Worm (Caenorhabditis elegans) whole organism, L4 larva: ENCODE results near the gene best-7.
"Not testable (repeated sequence)": the region's sequence is repeated elsewhere in the genome, so short reads cannot be mapped to it uniquely, and the experiment has no call there.

Source experiments
- D1046.2 ChIP-seq: fragments of 200-800 bp; sonication (Bioruptor generic); IDR thresholded peaks from 2 replicates; pipeline ENCODE4 v1.3.6; 2022; ENCODE audit warnings: missing genetic modification characterization, missing compliant biosample characterization
- F26F4.8 ChIP-seq: fragments of 200-800 bp; sonication (Bioruptor generic); conservative IDR thresholded peaks from 2 replicates; pipeline ENCODE4 v1.3.6; 2022; ENCODE audit warnings: missing genetic modification characterization, missing compliant biosample characterization
- F44E2.7 ChIP-seq: fragments of 200-800 bp; sonication (Bioruptor generic); IDR thresholded peaks from 2 replicates; pipeline ENCODE4 v2.1.2; 2022; ENCODE audit warnings: missing genetic modification characterization, missing compliant biosample characterization
- T26A8.4 ChIP-seq: fragments of 200-800 bp; sonication (Bioruptor generic); IDR thresholded peaks from 2 replicates; pipeline ENCODE4 v1.3.6; 2022; ENCODE audit warnings: missing genetic modification characterization, missing compliant biosample characterization
- Y48G9A.11 ChIP-seq: fragments of 200-800 bp; sonication (Bioruptor generic); IDR thresholded peaks from 2 replicates; pipeline ENCODE4 v1.3.6; 2022; ENCODE audit warnings: missing genetic modification reagents, missing genetic modification characterization, missing compliant biosample characterization
- ZK337.2 ChIP-seq: fragments of 200-800 bp; sonication (Bioruptor generic); IDR thresholded peaks from 2 replicates; pipeline ENCODE4 v1.3.6; 2022; ENCODE audit warnings: missing genetic modification reagents, missing genetic modification characterization, missing compliant biosample characterization
- aha-1 ChIP-seq: fragments of 150-350 bp; peaks from one replicate; lab custom pipeline; 2014; ENCODE audit warnings: missing biosample characterization, missing genetic modification characterization
- ama-1 ChIP-seq: fragments of 150-350 bp; optimal IDR thresholded peaks from 2 replicates; lab custom pipeline; 2014; ENCODE audit warnings: inconsistent platforms, mixed read lengths
- ctbp-1 ChIP-seq: fragments of 200-800 bp; sonication (Bioruptor generic); IDR thresholded peaks from 2 replicates; pipeline ENCODE4 v1.3.6; 2022; ENCODE audit warnings: missing genetic modification reagents, missing genetic modification characterization, missing compliant biosample characterization
- daf-12 ChIP-seq: fragments of 150-350 bp; optimal IDR thresholded peaks from 2 replicates; lab custom pipeline; 2014; ENCODE audit warnings: missing biosample characterization, missing genetic modification reagents, missing genetic modification characterization
- daf-16 ChIP-seq, 3 experiments: sonication (generic microtip); optimal IDR thresholded peaks; 2 replicates each; lab custom pipeline; 2016 to 2017; ENCODE audit warnings: missing genetic modification characterization in 3 of 3, missing genetic modification reagents in 3 of 3, mild to moderate bottlenecking in 2 of 3, missing compliant biosample characterization in 2 of 3, missing biosample characterization in 1 of 3, moderate library complexity in 1 of 3
- daf-8 ChIP-seq: fragments of 200-800 bp; sonication (Bioruptor generic); IDR thresholded peaks from 2 replicates; pipeline ENCODE4 v1.3.6; 2022; ENCODE audit warnings: missing genetic modification characterization, missing compliant biosample characterization
- dmd-8 ChIP-seq: fragments of 200-800 bp; sonication (Bioruptor generic); IDR thresholded peaks from 2 replicates; pipeline ENCODE4 v1.3.6; 2022; ENCODE audit warnings: missing genetic modification characterization, missing compliant biosample characterization
- dve-1 ChIP-seq: sonication (generic microtip); optimal IDR thresholded peaks from 2 replicates; lab custom pipeline; 2017; ENCODE audit warnings: antibody characterized with exemption, mild to moderate bottlenecking, missing genetic modification characterization, missing compliant biosample characterization; ENCODE audit not compliant: insufficient read depth
- fkh-10 ChIP-seq: fragments of 150-350 bp; optimal IDR thresholded peaks from 2 replicates; lab custom pipeline; 2014; ENCODE audit warnings: missing biosample characterization, missing genetic modification reagents, missing genetic modification characterization
- hmg-1.1 ChIP-seq: fragments of 200-800 bp; sonication (Bioruptor generic); IDR thresholded peaks from 2 replicates; pipeline ENCODE4 v1.3.6; 2022; ENCODE audit warnings: missing genetic modification reagents, missing genetic modification characterization, missing compliant biosample characterization
- lin-38 ChIP-seq: fragments of 200-800 bp; sonication (Bioruptor generic); IDR thresholded peaks from 2 replicates; pipeline ENCODE4 v1.3.6; 2022; ENCODE audit warnings: missing genetic modification reagents, missing genetic modification characterization, missing compliant biosample characterization
- madf-5 ChIP-seq, 2 experiments: fragments of 200-800 bp; sonication (Bioruptor generic); IDR thresholded peaks; 2 replicates each; pipeline ENCODE4 v1.3.6; 2022; ENCODE audit warnings: missing compliant biosample characterization in 2 of 2, missing genetic modification characterization in 2 of 2
- mep-1 ChIP-seq: fragments of 150-350 bp; sonication (generic microtip); optimal IDR thresholded peaks from 3 replicates; lab custom pipeline; 2014; ENCODE audit warnings: missing biosample characterization, missing genetic modification characterization
- nhr-41 ChIP-seq: fragments of 200-800 bp; sonication (Bioruptor generic); IDR thresholded peaks from 2 replicates; pipeline ENCODE4 v1.3.6; 2022; ENCODE audit warnings: missing genetic modification reagents, missing genetic modification characterization, missing compliant biosample characterization
- nhr-42 ChIP-seq: fragments of 200-800 bp; sonication (Bioruptor generic); IDR thresholded peaks from 2 replicates; pipeline ENCODE4 v1.3.6; 2022; ENCODE audit warnings: missing genetic modification characterization, missing compliant biosample characterization
- nhr-48 ChIP-seq: sonication (generic microtip); optimal IDR thresholded peaks from 2 replicates; lab custom pipeline; 2016; ENCODE audit warnings: mild to moderate bottlenecking, missing genetic modification characterization, missing compliant biosample characterization
- pha-4 ChIP-seq, 2 experiments: fragments of 150-350 bp in 1 of 2; fragments of 200-800 bp in 1 of 2; sonication (Bioruptor generic) in 1 of 2; IDR thresholded peaks in 1 of 2; optimal IDR thresholded peaks in 1 of 2; 2 replicates each; pipeline versions ENCODE4 v1.3.6 to Lab custom; 2014 to 2022; ENCODE audit warnings: missing genetic modification characterization in 2 of 2, missing genetic modification reagents in 2 of 2, missing biosample characterization in 1 of 2, missing compliant biosample characterization in 1 of 2
- php-3 ChIP-seq: fragments of 200-800 bp; sonication (Bioruptor generic); IDR thresholded peaks from 2 replicates; pipeline ENCODE4 v1.3.6; 2022; ENCODE audit warnings: missing genetic modification reagents, missing genetic modification characterization, missing compliant biosample characterization
- pqm-1 ChIP-seq: sonication (generic microtip); optimal IDR thresholded peaks from 2 replicates; lab custom pipeline; 2017; ENCODE audit warnings: missing biosample characterization, missing genetic modification characterization
- skn-1 ChIP-seq: fragments of 150-350 bp; optimal IDR thresholded peaks from 2 replicates; lab custom pipeline; 2014; ENCODE audit warnings: missing biosample characterization, missing genetic modification characterization
- snpc-1.2 ChIP-seq: fragments of 200-800 bp; sonication (Bioruptor generic); IDR thresholded peaks from 2 replicates; pipeline ENCODE4 v1.3.6; 2022; ENCODE audit warnings: missing genetic modification reagents, missing genetic modification characterization, missing compliant biosample characterization
- spr-1 ChIP-seq: sonication (generic microtip); optimal IDR thresholded peaks from 2 replicates; lab custom pipeline; 2016; ENCODE audit warnings: mild to moderate bottlenecking, missing genetic modification characterization, missing compliant biosample characterization
- unc-62 ChIP-seq, 3 experiments: fragments of 150-350 bp in 1 of 3; sonication (generic microtip); optimal IDR thresholded peaks in 2 of 3; peaks in 1 of 3; 1 replicate in 1 of 3; 2 replicates in 2 of 3; lab custom pipeline; 2014 to 2017; ENCODE audit warnings: missing biosample characterization in 3 of 3, missing genetic modification characterization in 3 of 3, missing genetic modification reagents in 3 of 3, missing genotype in 1 of 3
- vab-7 ChIP-seq: fragments of 200-800 bp; sonication (Bioruptor generic); IDR thresholded peaks from 2 replicates; pipeline ENCODE4 v1.3.6; 2022; ENCODE audit warnings: missing genetic modification reagents, missing genetic modification characterization, missing compliant biosample characterization
- zag-1 ChIP-seq: fragments of 150-350 bp; optimal IDR thresholded peaks from 2 replicates; lab custom pipeline; 2014; ENCODE audit warnings: missing biosample characterization, missing genetic modification characterization
- zfp-3 ChIP-seq: fragments of 200-800 bp; sonication (Bioruptor generic); conservative IDR thresholded peaks from 2 replicates; pipeline ENCODE4 v1.3.6; 2022; ENCODE audit warnings: missing genetic modification reagents, missing genetic modification characterization, missing compliant biosample characterization
- zip-2 ChIP-seq: fragments of 150-350 bp; optimal IDR thresholded peaks from 2 replicates; lab custom pipeline; 2014; ENCODE audit warnings: missing biosample characterization, missing genetic modification characterization

best-7 gene

ce11 chrIV:11196866-11197265 lies 33.2 kb downstream of the best-7 start:
- TF ChIP-seq ZK337.2 (GFP tag; lab: Robert Waterston, UW) (peak; percentile 73), F26F4.8 (GFP tag; lab: Robert Waterston, UW) (peak; percentile 79), ctbp-1 (GFP tag; lab: Robert Waterston, UW) (peak; percentile 62; the same call in 1 of the 2 replicates), hmg-1.1 (GFP tag; lab: Robert Waterston, UW) (peak; percentile 71), zfp-3 (GFP tag; lab: Robert Waterston, UW) (peak; percentile 66; the same call in 1 of the 2 replicates), snpc-1.2 (GFP tag; lab: Robert Waterston, UW) (peak; percentile 80), D1046.2 (GFP tag; lab: Robert Waterston, UW) (peak; percentile 66; the same call in 1 of the 2 replicates), nhr-42 (GFP tag; lab: Robert Waterston, UW) (0 out of 2 replicates have a peak, but pooled peaks have one; percentile 32), pha-4 (GFP tag; IDR thresholded peaks at IDR 0.05; lab: Robert Waterston, UW) (peak; percentile 70; the same call in 1 of the 2 replicates), vab-7 (GFP tag; lab: Robert Waterston, UW) (peak; percentile 78), madf-5 (GFP tag; IDR thresholded peaks at IDR 0.05; lab: Robert Waterston, UW) (0 out of 4 replicates have a peak, but pooled peaks of 1 of the 2 experiments have one; percentile 50), F44E2.7 (peak; percentile 58; the same call in 1 of the 2 replicates), nhr-41 (GFP tag; lab: Robert Waterston, UW) (0 out of 2 replicates have a peak, but pooled peaks have one; percentile 60), dmd-8 (GFP tag; lab: Robert Waterston, UW) (peak; percentile 76)
- TF ChIP-seq pha-4 (tag; optimal IDR thresholded peaks at IDR 0.05; lab: Kevin White, UChicago) = not testable (repeated sequence)

DNA sequence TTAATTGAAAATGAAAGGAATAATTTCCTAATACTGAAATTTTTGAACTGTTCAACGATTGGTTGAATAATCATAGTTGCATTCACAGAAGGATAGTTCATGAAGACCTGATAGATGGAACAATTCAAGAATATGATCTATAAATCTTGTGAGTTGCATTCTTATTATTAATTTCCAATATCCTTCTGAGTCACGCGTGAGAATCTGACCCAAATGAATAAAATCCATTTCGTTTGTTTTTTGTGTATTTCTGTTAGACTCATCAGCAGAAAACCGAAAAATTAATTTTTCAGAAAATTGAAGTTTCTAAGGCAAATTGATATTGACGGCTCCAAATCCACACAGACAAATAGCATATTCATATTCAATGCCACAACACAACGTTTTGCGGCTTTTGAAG lies 40.7 kb downstream of the best-7 start, which contains the start of gene fbxb-79:
Gene fbxb-79, minus strand, starts transcription at position 101 of the 400 bp plus-strand sequence.
- TF ChIP-seq vab-7 (GFP tag; lab: Robert Waterston, UW) (no peak), daf-16 (GFP tag; optimal IDR thresholded peaks at IDR 0.05; lab: Kevin White, UChicago) (no peak), daf-16 (tag; optimal IDR thresholded peaks at IDR 0.05; lab: Kevin White, UChicago) (no peak)

ce11 chrIV:11186729-11187128 lies 43.4 kb downstream of the best-7 start, which contains the start of gene sdz-27:
TSS of gene sdz-27 (plus strand) at chrIV:11187029.
- TF ChIP-seq unc-62 (GFP tag; optimal IDR thresholded peaks at IDR 0.05 in 1 of 2; lab: Kevin White, UChicago) = peak in 1 of 2 experiments; percentile 29
- TF ChIP-seq unc-62 (tag; optimal IDR thresholded peaks at IDR 0.05; lab: Kevin White, UChicago) = no peak
- no peak for TF ChIP-seq daf-8 (GFP tag; lab: Robert Waterston, UW)

DNA sequence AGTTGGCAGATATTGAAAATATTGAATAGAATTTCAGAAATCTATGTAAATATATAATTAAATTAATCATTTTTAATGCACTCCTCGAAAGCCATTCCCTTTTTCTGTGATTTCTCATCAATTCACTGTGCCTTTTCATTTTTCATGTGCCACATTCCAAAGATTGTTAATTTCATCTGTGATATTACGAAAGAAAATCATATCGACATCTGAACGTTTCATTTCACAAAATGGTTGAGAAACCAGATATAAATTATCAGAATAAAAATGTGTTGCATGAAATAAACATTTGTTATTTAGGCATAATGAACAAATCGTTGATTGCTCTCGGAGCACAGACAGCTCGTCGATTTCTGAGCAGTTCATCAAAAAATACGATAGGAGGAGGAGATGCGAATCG lies 46.1 kb downstream of the best-7 start, which contains the start of gene nuaf-3:
Gene nuaf-3, plus strand, starts transcription at position 301 of the 400 bp plus-strand sequence.
- no peak for TF ChIP-seq daf-16 (GFP tag; optimal IDR thresholded peaks at IDR 0.05; lab: Kevin White, UChicago)
- peak; percentile 34 for TF ChIP-seq daf-16 (tag; optimal IDR thresholded peaks at IDR 0.05; lab: Kevin White, UChicago)
- peak; percentile 22 for TF ChIP-seq dve-1 (tag; lab: Kevin White, UChicago)
- no peak for TF ChIP-seq zag-1 (tag; lab: Kevin White, UChicago)
- TF ChIP-seq ama-1 (lab: Kevin White, UChicago) = peak; percentile 44
- TF ChIP-seq unc-62 (GFP tag; optimal IDR thresholded peaks at IDR 0.05 in 1 of 2; lab: Kevin White, UChicago) = peak in 1 of 2 experiments; percentile 12
- TF ChIP-seq unc-62 (tag; optimal IDR thresholded peaks at IDR 0.05; lab: Kevin White, UChicago) = no peak
- no peak for TF ChIP-seq daf-12 (tag; lab: Kevin White, UChicago)
- TF ChIP-seq T26A8.4 (GFP tag; lab: Robert Waterston, UW) = 0 out of 2 replicates have a peak, but pooled peaks have one; percentile 27
- no peak for TF ChIP-seq spr-1

ce11 chrIV:11183013-11183412 lies 47.1 kb downstream of the best-7 start, which contains the start of gene prx-14:
TSS of gene prx-14 (plus strand) at chrIV:11183132.
- TF ChIP-seq skn-1 (tag; lab: Kevin White, UChicago) (no peak), dve-1 (tag; lab: Kevin White, UChicago) (peak; percentile 5), pqm-1 (tag; lab: Kevin White, UChicago) (peak; percentile 11), php-3 (GFP tag; lab: Robert Waterston, UW) (0 out of 2 replicates have a peak, but pooled peaks have one; percentile 25), ama-1 (lab: Kevin White, UChicago) (peak; percentile 41), nhr-41 (GFP tag; lab: Robert Waterston, UW) (no peak), aha-1 (tag; lab: Kevin White, UChicago) (peak; percentile 88), zip-2 (tag; lab: Kevin White, UChicago) (no peak), fkh-10 (GFP tag; lab: Kevin White, UChicago) (no peak), nhr-48 (tag; lab: Kevin White, UChicago) (peak; percentile 5), Y48G9A.11 (no peak), zfp-3 (GFP tag; lab: Robert Waterston, UW) (0 out of 2 replicates have a peak, but pooled peaks have one; percentile 61), lin-38 (GFP tag; lab: Robert Waterston, UW) (peak; percentile 40), mep-1 (tag; lab: Kevin White, UChicago) (peak; percentile 14), ctbp-1 (GFP tag; lab: Robert Waterston, UW) (no peak), pha-4 (GFP tag; IDR thresholded peaks at IDR 0.05; lab: Robert Waterston, UW) (peak; percentile 37; the same call in 1 of the 2 replicates), pha-4 (tag; optimal IDR thresholded peaks at IDR 0.05; lab: Kevin White, UChicago) (no peak)
